Worm (Caenorhabditis elegans): ENCODE results near the gene acl-8.

- no peak for TF ChIP-seq aly-2 (tag; optimal IDR thresholded peaks at IDR 0.05)
- TF ChIP-seq lin-39 (tag; optimal IDR thresholded peaks at IDR 0.05) = no peak
- no peak for TF ChIP-seq skn-1 (tag; optimal IDR thresholded peaks at IDR 0.05)
- TF ChIP-seq fkh-8 (tag; optimal IDR thresholded peaks at IDR 0.05) = no peak
These were observed 36.2 kb upstream of the acl-8 start for ce11 chrV:6414469-6414868.
